Worm (Caenorhabditis elegans) whole organism, L4 larva: ENCODE results near the gene nspc-19.
A peak's percentile ranks its signal among the peaks of the same experiment; 100 is the strongest.

ENCODE experiments used
- F37D6.2 ChIP-seq: sonication (generic microtip); optimal IDR thresholded peaks from 2 replicates; lab custom pipeline; 2016; ENCODE audit warnings: mild to moderate bottlenecking, missing genetic modification characterization, missing compliant biosample characterization
- R02D3.7 ChIP-seq: fragments of 150-350 bp; sonication (generic microtip); optimal IDR thresholded peaks from 3 replicates; lab custom pipeline; 2014; ENCODE audit warnings: missing biosample characterization, missing genetic modification characterization
- T20F7.1 ChIP-seq: fragments of 200-800 bp; sonication (Bioruptor generic); optimal IDR thresholded peaks from 2 replicates; lab custom pipeline; 2018; ENCODE audit warnings: mild to moderate bottlenecking, missing genetic modification characterization, missing compliant biosample characterization
- T26A8.4 ChIP-seq: fragments of 200-800 bp; sonication (Bioruptor generic); IDR thresholded peaks from 2 replicates; pipeline ENCODE4 v1.3.6; 2022; ENCODE audit warnings: missing genetic modification characterization, missing compliant biosample characterization
- arid-1 ChIP-seq: fragments of 200-800 bp; sonication (Bioruptor generic); conservative IDR thresholded peaks from 2 replicates; pipeline ENCODE4 v1.3.6; 2022; ENCODE audit warnings: missing genetic modification reagents, missing genetic modification characterization, missing compliant biosample characterization
- ceh-20 ChIP-seq: fragments of 200-800 bp; sonication (Bioruptor generic); IDR thresholded peaks from 2 replicates; pipeline ENCODE4 v1.3.6; 2022; ENCODE audit warnings: missing genetic modification reagents, missing genetic modification characterization, missing compliant biosample characterization
- ceh-28 ChIP-seq: fragments of 150-350 bp; optimal IDR thresholded peaks from 2 replicates; lab custom pipeline; 2014; ENCODE audit warnings: missing biosample characterization, missing genetic modification reagents, missing genetic modification characterization
- ceh-32 ChIP-seq: sonication (generic microtip); optimal IDR thresholded peaks from 2 replicates; lab custom pipeline; 2016; ENCODE audit warnings: mild to moderate bottlenecking, missing genetic modification characterization, missing compliant biosample characterization; ENCODE audit not compliant: poor library complexity
- ceh-82 ChIP-seq: sonication (generic microtip); optimal IDR thresholded peaks from 2 replicates; lab custom pipeline; 2017; ENCODE audit warnings: missing biosample characterization, missing genetic modification characterization
- cey-2 ChIP-seq: sonication (generic microtip); optimal IDR thresholded peaks from 3 replicates; lab custom pipeline; 2017; ENCODE audit warnings: missing genetic modification characterization, mild to moderate bottlenecking, missing compliant biosample characterization, antibody characterized with exemption, borderline replicate concordance; ENCODE audit not compliant: insufficient read depth
- ctbp-1 ChIP-seq: fragments of 200-800 bp; sonication (Bioruptor generic); IDR thresholded peaks from 2 replicates; pipeline ENCODE4 v1.3.6; 2022; ENCODE audit warnings: missing genetic modification reagents, missing genetic modification characterization, missing compliant biosample characterization
- dmd-6 ChIP-seq: fragments of 200-800 bp; sonication (Bioruptor generic); IDR thresholded peaks from 2 replicates; pipeline ENCODE4 v1.3.6; 2022; ENCODE audit warnings: missing genetic modification reagents, missing genetic modification characterization, missing compliant biosample characterization
- dmd-9 ChIP-seq: fragments of 200-800 bp; sonication (Bioruptor generic); IDR thresholded peaks from 2 replicates; pipeline ENCODE4 v1.3.6; 2022; ENCODE audit warnings: missing genetic modification reagents, missing genetic modification characterization, missing compliant biosample characterization
- dve-1 ChIP-seq: sonication (generic microtip); optimal IDR thresholded peaks from 2 replicates; lab custom pipeline; 2017; ENCODE audit warnings: antibody characterized with exemption, mild to moderate bottlenecking, missing genetic modification characterization, missing compliant biosample characterization; ENCODE audit not compliant: insufficient read depth
- fkh-10 ChIP-seq: fragments of 150-350 bp; optimal IDR thresholded peaks from 2 replicates; lab custom pipeline; 2014; ENCODE audit warnings: missing biosample characterization, missing genetic modification reagents, missing genetic modification characterization
- fos-1 ChIP-seq: fragments of 150-350 bp; optimal IDR thresholded peaks from 2 replicates; lab custom pipeline; 2014; ENCODE audit warnings: missing biosample characterization, missing genetic modification characterization
- gei-8 ChIP-seq: fragments of 200-800 bp; sonication (Bioruptor generic); optimal IDR thresholded peaks from 2 replicates; lab custom pipeline; 2018; ENCODE audit warnings: mild to moderate bottlenecking, missing genetic modification characterization, missing compliant biosample characterization
- hif-1 ChIP-seq, 2 experiments: sonication (generic microtip); optimal IDR thresholded peaks; 2 replicates each; lab custom pipeline; 2016 to 2017; ENCODE audit warnings: missing compliant biosample characterization in 2 of 2, missing genetic modification characterization in 2 of 2, missing genetic modification reagents in 2 of 2, missing genotype in 2 of 2, mild to moderate bottlenecking in 1 of 2
- lsy-2 ChIP-seq, 2 experiments: fragments of 150-350 bp in 1 of 2; sonication (generic microtip) in 1 of 2; optimal IDR thresholded peaks; 2 replicates each; lab custom pipeline; 2014 to 2017; ENCODE audit warnings: missing biosample characterization in 2 of 2, missing genetic modification characterization in 2 of 2
- madf-9 ChIP-seq: fragments of 200-800 bp; sonication (Bioruptor generic); conservative IDR thresholded peaks from 2 replicates; pipeline ENCODE4 v1.3.6; 2022; ENCODE audit warnings: missing genetic modification reagents, missing genetic modification characterization, missing compliant biosample characterization
- mdl-1 ChIP-seq, 2 experiments: fragments of 150-350 bp in 1 of 2; sonication (generic microtip) in 1 of 2; optimal IDR thresholded peaks; 2 replicates each; lab custom pipeline; 2014 to 2017; ENCODE audit warnings: missing biosample characterization in 2 of 2, missing genetic modification characterization in 2 of 2
- nhr-11 ChIP-seq: fragments of 150-350 bp; optimal IDR thresholded peaks from 2 replicates; lab custom pipeline; 2014; ENCODE audit warnings: missing biosample characterization, missing genetic modification characterization
- nhr-237 ChIP-seq: sonication (generic microtip); optimal IDR thresholded peaks from 2 replicates; lab custom pipeline; 2017; ENCODE audit warnings: missing biosample characterization, missing genetic modification characterization
- nhr-28 ChIP-seq: fragments of 150-350 bp; optimal IDR thresholded peaks from 2 replicates; lab custom pipeline; 2014; ENCODE audit warnings: missing biosample characterization, missing genetic modification characterization
- nhr-42 ChIP-seq: fragments of 200-800 bp; sonication (Bioruptor generic); IDR thresholded peaks from 2 replicates; pipeline ENCODE4 v1.3.6; 2022; ENCODE audit warnings: missing genetic modification characterization, missing compliant biosample characterization
- nhr-48 ChIP-seq: sonication (generic microtip); optimal IDR thresholded peaks from 2 replicates; lab custom pipeline; 2016; ENCODE audit warnings: mild to moderate bottlenecking, missing genetic modification characterization, missing compliant biosample characterization
- nhr-77 ChIP-seq: fragments of 150-350 bp; optimal IDR thresholded peaks from 2 replicates; lab custom pipeline; 2014; ENCODE audit warnings: missing biosample characterization, missing genetic modification characterization
- php-3 ChIP-seq: fragments of 200-800 bp; sonication (Bioruptor generic); IDR thresholded peaks from 2 replicates; pipeline ENCODE4 v1.3.6; 2022; ENCODE audit warnings: missing genetic modification reagents, missing genetic modification characterization, missing compliant biosample characterization
- saeg-2 ChIP-seq: fragments of 200-800 bp; sonication (Bioruptor generic); IDR thresholded peaks from 2 replicates; pipeline ENCODE4 v1.3.6; 2022; ENCODE audit warnings: missing genetic modification reagents, missing genetic modification characterization, missing compliant biosample characterization
- snpc-4 ChIP-seq: fragments of 150-350 bp; optimal IDR thresholded peaks from 2 replicates; lab custom pipeline; 2014; ENCODE audit warnings: missing biosample characterization, missing genetic modification characterization
- spr-3 ChIP-seq: fragments of 200-800 bp; sonication (Bioruptor generic); optimal IDR thresholded peaks from 2 replicates; lab custom pipeline; 2018; ENCODE audit warnings: mild to moderate bottlenecking, missing genetic modification characterization, missing compliant biosample characterization
- unc-130 ChIP-seq: sonication (generic microtip); optimal IDR thresholded peaks from 2 replicates; lab custom pipeline; 2016; ENCODE audit warnings: missing genetic modification reagents, missing genetic modification characterization, missing compliant biosample characterization
- unc-62 ChIP-seq, 3 experiments: fragments of 150-350 bp in 1 of 3; sonication (generic microtip); optimal IDR thresholded peaks in 2 of 3; peaks in 1 of 3; 1 replicate in 1 of 3; 2 replicates in 2 of 3; lab custom pipeline; 2014 to 2017; ENCODE audit warnings: missing biosample characterization in 3 of 3, missing genetic modification characterization in 3 of 3, missing genetic modification reagents in 3 of 3, missing genotype in 1 of 3
- zfp-3 ChIP-seq: fragments of 200-800 bp; sonication (Bioruptor generic); conservative IDR thresholded peaks from 2 replicates; pipeline ENCODE4 v1.3.6; 2022; ENCODE audit warnings: missing genetic modification reagents, missing genetic modification characterization, missing compliant biosample characterization
- zip-2 ChIP-seq: fragments of 150-350 bp; optimal IDR thresholded peaks from 2 replicates; lab custom pipeline; 2014; ENCODE audit warnings: missing biosample characterization, missing genetic modification characterization

The nspc-19 gene

ce11 chrX:14525325-14526305 lies 2.9 kb upstream of the nspc-19 start (continued):
- TF ChIP-seq nhr-28 (tag; lab: Kevin White, UChicago), result peak; percentile 88
- TF ChIP-seq zip-2 (tag; lab: Kevin White, UChicago), result peak; percentile 98
- peak; percentile 96 for TF ChIP-seq fos-1 (tag; lab: Kevin White, UChicago)
- peak; percentile 96 for TF ChIP-seq ceh-28 (tag; lab: Kevin White, UChicago)
- peak; percentile 33 for TF ChIP-seq cey-2
- TF ChIP-seq T20F7.1 (GFP tag; lab: Kevin White, UChicago), result peak; percentile 93
- TF ChIP-seq ctbp-1, result peak; percentile 99
- peak; percentile 100 for TF ChIP-seq nhr-42 (GFP tag; lab: Robert Waterston, UW)
- peak; percentile 78 to 91 for TF ChIP-seq hif-1 (tag; optimal IDR thresholded peaks at IDR 0.05; lab: Kevin White, UChicago)
- TF ChIP-seq nhr-77 (tag; lab: Kevin White, UChicago), result peak; percentile 100
- peak; percentile 62 for TF ChIP-seq snpc-4
- peak; percentile 84 for TF ChIP-seq ceh-82 (tag; lab: Kevin White, UChicago)
- TF ChIP-seq gei-8 (GFP tag; lab: Kevin White, UChicago), result peak; percentile 88
- peak; percentile 99 for TF ChIP-seq zfp-3 (GFP tag; lab: Robert Waterston, UW)
- TF ChIP-seq arid-1 (GFP tag; lab: Robert Waterston, UW), result peak; percentile 96
- TF ChIP-seq nhr-237 (tag; lab: Kevin White, UChicago), result peak; percentile 94
- peak; percentile 92 to 100 for TF ChIP-seq unc-62 (GFP tag; optimal IDR thresholded peaks at IDR 0.05 in 1 of 2; lab: Kevin White, UChicago)
- peak; percentile 92 for TF ChIP-seq unc-62 (tag; optimal IDR thresholded peaks at IDR 0.05; lab: Kevin White, UChicago)
- TF ChIP-seq F37D6.2 (tag; lab: Kevin White, UChicago), result peak; percentile 99
- peak; percentile 97 for TF ChIP-seq lsy-2 (tag; optimal IDR thresholded peaks at IDR 0.05; lab: Kevin White, UChicago)
- peak; percentile 92 for TF ChIP-seq ceh-32 (tag; lab: Kevin White, UChicago)

DNA sequence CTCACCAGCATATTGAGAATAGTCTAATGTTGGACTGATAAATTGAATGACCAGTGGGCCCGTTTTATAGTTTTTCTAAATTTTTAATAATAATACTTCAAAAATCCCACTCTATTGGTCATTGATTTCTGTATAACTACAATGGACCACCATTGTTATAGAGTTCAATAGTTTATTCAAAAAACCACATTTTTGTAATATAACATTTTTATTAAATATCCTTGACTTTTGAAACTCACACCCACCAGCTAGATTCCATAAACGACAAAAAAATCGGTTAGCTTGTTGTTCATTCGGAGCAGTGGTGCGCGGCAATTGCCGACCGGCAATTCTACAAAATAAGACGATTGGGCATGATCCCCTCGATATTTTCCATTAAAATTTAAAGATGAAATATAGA lies 940 bp upstream of the nspc-19 start, which contains the start of gene nspc-18:
TSS of gene nspc-18 (minus strand) at position 101 of the 400 bp plus-strand sequence.
- TF ChIP-seq madf-9 (GFP tag; lab: Robert Waterston, UW) (no peak), dve-1 (tag; lab: Kevin White, UChicago) (no peak), F37D6.2 (tag; lab: Kevin White, UChicago) (no peak), T26A8.4 (GFP tag; lab: Robert Waterston, UW) (no peak), nhr-237 (tag; lab: Kevin White, UChicago) (no peak)

DNA sequence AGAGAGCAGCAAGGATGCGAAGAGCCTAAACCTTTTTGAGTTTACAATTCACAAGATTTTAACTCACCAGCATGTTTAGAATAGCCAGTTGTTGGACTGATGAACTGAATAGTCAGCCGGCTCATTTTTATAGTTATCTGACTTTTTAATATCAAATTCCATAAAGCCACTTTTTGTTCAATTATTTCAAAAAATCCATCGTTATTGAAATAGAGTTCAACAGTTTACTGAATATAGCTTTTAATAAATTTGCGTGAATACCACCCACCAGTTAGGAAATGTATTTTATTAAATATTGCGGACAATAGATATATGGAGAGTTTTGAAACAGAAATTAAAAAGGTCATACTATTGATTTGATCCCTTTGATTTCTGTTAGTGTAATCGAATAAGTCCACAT lies 1.6 kb downstream of the nspc-19 start, which contains the start of gene nspc-20:
TSS of gene nspc-20 (minus strand) at position 101 of the 400 bp plus-strand sequence.
- TF ChIP-seq R02D3.7 (tag; lab: Kevin White, UChicago) (no peak), unc-130 (no peak), nhr-42 (GFP tag; lab: Robert Waterston, UW) (no peak), saeg-2 (GFP tag; lab: Robert Waterston, UW) (no peak), nhr-48 (tag; lab: Kevin White, UChicago) (no peak), T26A8.4 (GFP tag; lab: Robert Waterston, UW) (no peak), php-3 (GFP tag; lab: Robert Waterston, UW) (no peak), dmd-6 (no peak), mdl-1 (tag; optimal IDR thresholded peaks at IDR 0.05; lab: Kevin White, UChicago) (no peak), lsy-2 (tag; optimal IDR thresholded peaks at IDR 0.05; lab: Kevin White, UChicago) (no peak), spr-3 (GFP tag; lab: Kevin White, UChicago) (no peak), ceh-20 (GFP tag; lab: Robert Waterston, UW) (no peak), nhr-11 (tag; lab: Kevin White, UChicago) (no peak), dmd-9 (GFP tag; lab: Robert Waterston, UW) (no peak), fkh-10 (GFP tag; lab: Kevin White, UChicago) (no peak)
